Fruit fly (Drosophila melanogaster) whole organism, embryonic: ENCODE data around the gene CG11449.

Experiments
- CG10267 ChIP-seq: fragments of 200-800 bp; sonication (Bioruptor generic); optimal IDR thresholded peaks from 2 replicates; lab custom pipeline; 2018; ENCODE audit warnings: missing biosample characterization, mild to moderate bottlenecking, missing genetic modification characterization, moderate library complexity
- CG10543 ChIP-seq: fragments of 200-800 bp; sonication (Bioruptor generic); optimal IDR thresholded peaks from 3 replicates; lab custom pipeline; 2017; ENCODE audit warnings: missing biosample characterization, mild to moderate bottlenecking, missing genetic modification characterization, moderate library complexity
- CG11085 ChIP-seq: fragments of 200-800 bp; sonication (Bioruptor generic); IDR thresholded peaks from 2 replicates; pipeline ENCODE4 v1.3.6; 2022; ENCODE audit warnings: missing biosample characterization, missing genetic modification characterization
- CG11504 ChIP-seq: fragments of 200-800 bp; sonication (Bioruptor generic); optimal IDR thresholded peaks from 3 replicates; lab custom pipeline; 2019; ENCODE audit warnings: missing biosample characterization, mild to moderate bottlenecking, missing genetic modification characterization, moderate library complexity
- CG11695 ChIP-seq: fragments of 200-800 bp; sonication (Bioruptor generic); IDR thresholded peaks from 3 replicates; pipeline ENCODE4 v1.3.6; 2022; ENCODE audit warnings: missing biosample characterization, missing genetic modification characterization
- CG12769 ChIP-seq: fragments of 200-800 bp; sonication (Bioruptor generic); optimal IDR thresholded peaks from 2 replicates; lab custom pipeline; 2019; ENCODE audit warnings: missing biosample characterization, mild to moderate bottlenecking, missing genetic modification characterization, moderate library complexity
- CG15514 ChIP-seq: fragments of 200-800 bp; sonication (Bioruptor generic); optimal IDR thresholded peaks from 3 replicates; lab custom pipeline; 2017; ENCODE audit warnings: missing biosample characterization, missing genetic modification characterization, mild to moderate bottlenecking, moderate library complexity, missing genetic modification reagents
- CG17361 ChIP-seq: fragments of 200-800 bp; sonication (Bioruptor generic); IDR thresholded peaks from 3 replicates; pipeline ENCODE4 v1.3.6; 2022; ENCODE audit warnings: missing biosample characterization, missing genetic modification characterization
- CG2120 ChIP-seq: fragments of 200-800 bp; sonication (Bioruptor generic); optimal IDR thresholded peaks from 3 replicates; lab custom pipeline; 2016; ENCODE audit warnings: missing biosample characterization, missing genetic modification characterization
- CG2678 ChIP-seq: fragments of 200-800 bp; sonication (Bioruptor generic); optimal IDR thresholded peaks from 3 replicates; lab custom pipeline; 2019; ENCODE audit warnings: missing biosample characterization, mild to moderate bottlenecking, missing genetic modification characterization, moderate library complexity
- CG30403 ChIP-seq: fragments of 200-800 bp; sonication (Bioruptor generic); optimal IDR thresholded peaks from 3 replicates; lab custom pipeline; 2016; ENCODE audit warnings: missing biosample characterization, missing genetic modification characterization
- CG32772 ChIP-seq: fragments of 200-800 bp; sonication (Bioruptor generic); IDR thresholded peaks from 2 replicates; pipeline ENCODE4 v1.3.6; 2022; ENCODE audit warnings: missing biosample characterization, missing genetic modification characterization
- CG3281 ChIP-seq: fragments of 200-800 bp; sonication (Bioruptor generic); optimal IDR thresholded peaks from 3 replicates; lab custom pipeline; 2017; ENCODE audit warnings: missing biosample characterization, mild to moderate bottlenecking, missing genetic modification characterization
- CG34422 ChIP-seq: fragments of 200-800 bp; sonication (Bioruptor generic); IDR thresholded peaks from 3 replicates; pipeline ENCODE4 v1.3.6; 2022; ENCODE audit warnings: missing biosample characterization, missing genetic modification characterization
- CG3995 ChIP-seq: fragments of 200-800 bp; sonication (Bioruptor generic); optimal IDR thresholded peaks from 3 replicates; lab custom pipeline; 2016; ENCODE audit warnings: missing biosample characterization, missing genetic modification characterization
- CG42726 ChIP-seq: fragments of 200-800 bp; sonication (Bioruptor generic); IDR thresholded peaks from 2 replicates; pipeline ENCODE4 v1.3.6; 2022; ENCODE audit warnings: missing biosample characterization, missing genetic modification characterization; ENCODE audit not compliant: partially characterized antibody
- CG5180 ChIP-seq: fragments of 200-800 bp; sonication (Bioruptor generic); optimal IDR thresholded peaks from 3 replicates; lab custom pipeline; 2017; ENCODE audit warnings: missing biosample characterization, missing genetic modification characterization, mild to moderate bottlenecking, moderate library complexity, missing genetic modification reagents
- CG6175 ChIP-seq: fragments of 200-800 bp; sonication (Bioruptor generic); IDR thresholded peaks from 3 replicates; pipeline ENCODE4 v1.3.6; 2022; ENCODE audit warnings: missing biosample characterization, missing genetic modification characterization
- CG8290 ChIP-seq, 3 experiments: fragments of 200-800 bp; sonication (Bioruptor generic); optimal IDR thresholded peaks; 2 replicates each; lab custom pipeline; 2016 to 2019; ENCODE audit warnings: missing biosample characterization in 3 of 3, missing genetic modification characterization in 3 of 3, mild to moderate bottlenecking in 2 of 3, moderate library complexity in 1 of 3
- CG8944 ChIP-seq: fragments of 200-800 bp; sonication (Bioruptor generic); optimal IDR thresholded peaks from 3 replicates; lab custom pipeline; 2016; ENCODE audit warnings: missing biosample characterization, missing genetic modification characterization
- CG9727 ChIP-seq: fragments of 200-800 bp; sonication (Bioruptor generic); optimal IDR thresholded peaks from 3 replicates; lab custom pipeline; 2017; ENCODE audit warnings: missing biosample characterization, mild to moderate bottlenecking, missing genetic modification characterization
- CoRest ChIP-seq: fragments of 200-800 bp; sonication (Bioruptor generic); optimal IDR thresholded peaks from 3 replicates; lab custom pipeline; 2018; ENCODE audit warnings: missing biosample characterization, mild to moderate bottlenecking, missing genetic modification characterization, moderate library complexity
- Deaf1 ChIP-seq: fragments of 200-800 bp; optimal IDR thresholded peaks from 3 replicates; lab custom pipeline; 2019; ENCODE audit warnings: missing biosample characterization, mild to moderate bottlenecking, missing genetic modification characterization, moderate library complexity
- Doc3 ChIP-seq: fragments of 200-800 bp; sonication (Bioruptor generic); IDR thresholded peaks from 3 replicates; pipeline ENCODE4 v1.3.6; 2022; ENCODE audit warnings: missing biosample characterization, missing genetic modification characterization; ENCODE audit not compliant: partially characterized antibody
- GATAe ChIP-seq: fragments of 200-800 bp; sonication (Bioruptor generic); conservative IDR thresholded peaks from 2 replicates; pipeline ENCODE4 v1.3.6; 2022; ENCODE audit warnings: missing biosample characterization, missing genetic modification characterization
- HmgZ ChIP-seq: fragments of 200-800 bp; sonication (Bioruptor generic); optimal IDR thresholded peaks from 2 replicates; lab custom pipeline; 2018; ENCODE audit warnings: missing biosample characterization, mild to moderate bottlenecking, missing genetic modification characterization
- Jarid2 ChIP-seq: fragments of 200-800 bp; sonication (Bioruptor generic); optimal IDR thresholded peaks from 3 replicates; lab custom pipeline; 2017; ENCODE audit warnings: mild to moderate bottlenecking, missing biosample characterization, missing genetic modification reagents, missing genetic modification characterization
- Med ChIP-seq: fragments of 200-800 bp; sonication (Bioruptor generic); peaks from one replicate; lab custom pipeline; 2016; ENCODE audit warnings: missing biosample characterization, missing genetic modification characterization, mild to moderate bottlenecking, inconsistent platforms, moderate library complexity
- Meics ChIP-seq: fragments of 200-800 bp; sonication (Bioruptor generic); optimal IDR thresholded peaks from 2 replicates; lab custom pipeline; 2017; ENCODE audit warnings: missing biosample characterization, mild to moderate bottlenecking, missing genetic modification characterization
- NfI ChIP-seq: fragments of 200-800 bp; sonication (Bioruptor generic); optimal IDR thresholded peaks from 3 replicates; lab custom pipeline; 2018; ENCODE audit warnings: missing biosample characterization, mild to moderate bottlenecking, missing genetic modification characterization, moderate library complexity
- Sry-δ ChIP-seq: fragments of 200-800 bp; sonication (Bioruptor generic); optimal IDR thresholded peaks from 2 replicates; lab custom pipeline; 2016; ENCODE audit warnings: missing biosample characterization, missing genetic modification characterization
- Xrp1 ChIP-seq: fragments of 200-800 bp; sonication (Bioruptor generic); IDR thresholded peaks from 2 replicates; pipeline ENCODE4 v1.3.6; 2022; ENCODE audit warnings: missing biosample characterization, missing genetic modification characterization
- crp ChIP-seq, 2 experiments: fragments of 200-800 bp; sonication (Bioruptor generic); optimal IDR thresholded peaks; 2 replicates in 1 of 2; 3 replicates in 1 of 2; lab custom pipeline; 2017; ENCODE audit warnings: missing biosample characterization in 2 of 2, missing genetic modification characterization in 2 of 2, mild to moderate bottlenecking in 1 of 2, moderate library complexity in 1 of 2
- dimm ChIP-seq: fragments of 200-800 bp; sonication (Bioruptor generic); IDR thresholded peaks from 2 replicates; pipeline ENCODE4 v1.3.6; 2022; ENCODE audit warnings: missing biosample characterization, missing genetic modification characterization
- dysf ChIP-seq: fragments of 200-800 bp; sonication (Bioruptor generic); IDR thresholded peaks from 3 replicates; pipeline ENCODE4 v1.3.6; 2022; ENCODE audit warnings: missing biosample characterization, missing genetic modification characterization
- fd3F ChIP-seq: fragments of 200-800 bp; sonication (Bioruptor generic); optimal IDR thresholded peaks from 2 replicates; lab custom pipeline; 2018; ENCODE audit warnings: missing biosample characterization, mild to moderate bottlenecking, missing genetic modification characterization, moderate library complexity
- gem ChIP-seq: fragments of 200-800 bp; sonication (Bioruptor generic); optimal IDR thresholded peaks from 2 replicates; lab custom pipeline; 2019; ENCODE audit warnings: missing biosample characterization, mild to moderate bottlenecking, missing genetic modification characterization, moderate library complexity
- ind ChIP-seq: fragments of 200-800 bp; sonication (Bioruptor generic); optimal IDR thresholded peaks from 3 replicates; lab custom pipeline; 2016; ENCODE audit warnings: missing biosample characterization, missing genetic modification characterization
- lab ChIP-seq: fragments of 200-800 bp; sonication (Bioruptor generic); optimal IDR thresholded peaks from 3 replicates; lab custom pipeline; 2017; ENCODE audit warnings: missing biosample characterization, missing genetic modification characterization, mild to moderate bottlenecking, moderate library complexity, missing genetic modification reagents
- mirr ChIP-seq: fragments of 200-800 bp; sonication (Bioruptor generic); optimal IDR thresholded peaks from 3 replicates; lab custom pipeline; 2018; ENCODE audit warnings: missing biosample characterization, mild to moderate bottlenecking, missing genetic modification characterization
- nau ChIP-seq: fragments of 200-800 bp; sonication (Bioruptor generic); optimal IDR thresholded peaks from 3 replicates; lab custom pipeline; 2017; ENCODE audit warnings: missing biosample characterization, mild to moderate bottlenecking, missing genetic modification characterization, missing genetic modification reagents
- nom ChIP-seq: fragments of 200-800 bp; sonication (Bioruptor generic); optimal IDR thresholded peaks from 2 replicates; lab custom pipeline; 2017; ENCODE audit warnings: missing biosample characterization, missing genetic modification characterization, mild to moderate bottlenecking, moderate library complexity, missing genetic modification reagents
- rib ChIP-seq: fragments of 200-800 bp; sonication (Bioruptor generic); IDR thresholded peaks from 2 replicates; pipeline ENCODE4 v1.3.6; 2022; ENCODE audit warnings: missing biosample characterization, missing genetic modification characterization
- row ChIP-seq: fragments of 200-800 bp; sonication (Bioruptor generic); IDR thresholded peaks from 3 replicates; pipeline ENCODE4 v1.3.6; 2022; ENCODE audit warnings: missing biosample characterization, missing genetic modification characterization
- unpg ChIP-seq: fragments of 200-800 bp; sonication (Bioruptor generic); optimal IDR thresholded peaks from 3 replicates; lab custom pipeline; 2018; ENCODE audit warnings: missing biosample characterization, mild to moderate bottlenecking, missing genetic modification characterization, moderate library complexity
- zf30C ChIP-seq: fragments of 200-800 bp; sonication (Bioruptor generic); optimal IDR thresholded peaks from 3 replicates; lab custom pipeline; 2018; ENCODE audit warnings: missing biosample characterization, mild to moderate bottlenecking, missing genetic modification characterization
- zfh1 ChIP-seq: fragments of 200-800 bp; sonication (Bioruptor generic); IDR thresholded peaks from 3 replicates; pipeline ENCODE4 v1.3.6; 2022; ENCODE audit warnings: missing biosample characterization, missing genetic modification characterization

CG11449 gene

DNA sequence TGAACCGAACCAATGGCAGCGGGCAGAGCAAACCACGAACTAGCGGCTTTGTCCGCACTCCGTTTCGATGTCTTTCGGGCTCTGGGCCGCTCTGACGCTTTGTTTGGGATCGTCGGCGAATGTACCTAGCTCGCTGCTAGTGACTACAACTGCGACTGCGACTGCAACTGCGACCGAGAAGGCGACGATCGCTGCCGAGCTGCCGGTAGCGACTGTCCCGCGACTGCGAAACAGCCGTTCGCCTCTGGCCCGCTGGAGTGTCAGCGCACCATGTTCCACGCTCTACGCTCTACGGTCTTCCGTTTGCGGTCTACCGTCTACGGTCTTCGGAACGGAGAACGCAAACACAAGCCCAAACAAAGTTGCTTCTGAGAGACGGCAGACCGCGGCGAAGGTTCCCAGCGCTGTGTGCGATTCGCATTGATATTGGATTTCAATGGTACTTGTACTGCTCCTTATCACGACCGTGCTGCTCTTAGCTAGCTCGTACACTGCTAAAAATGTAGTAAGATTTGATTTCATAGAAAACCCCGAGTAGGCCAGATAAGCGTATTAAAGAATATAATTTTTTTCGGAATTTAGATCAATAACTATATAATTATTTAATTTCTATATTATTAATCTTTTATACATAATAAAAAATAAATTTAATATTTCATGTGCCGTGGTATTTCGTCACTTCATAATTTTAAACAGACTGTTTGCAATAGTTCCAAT lies 6.9 kb downstream of the CG11449 start, which contains the start of gene laza (continued):
- TF ChIP-seq HmgZ (peak; percentile 59), dysf (0 out of 3 replicates have a peak, but pooled peaks have one; percentile 18), Jarid2 (GFP tag; lab: Kevin White, UChicago) (peak; percentile 50), CG11695 (GFP tag; lab: Robert Waterston, UW) (peak; percentile 29; the same call in 1 of the 3 replicates), rib (GFP tag; lab: Robert Waterston, UW) (no peak), CG10543 (GFP tag; lab: Kevin White, UChicago) (peak; percentile 62), zf30C (GFP tag; lab: Kevin White, UChicago) (peak; percentile 51), nom (GFP tag; lab: Kevin White, UChicago) (peak; percentile 12), Doc3 (GFP tag; lab: Robert Waterston, UW) (no peak), CG2120 (GFP tag; lab: Kevin White, UChicago) (peak; percentile 22), mirr (peak; percentile 12), Med (GFP tag; lab: Kevin White, UChicago) (peak; percentile 76), CG11085 (GFP tag; lab: Robert Waterston, UW) (peak; percentile 22; the same call in 1 of the 2 replicates), CG2678 (tag; lab: Kevin White, UChicago) (peak; percentile 13), ind (GFP tag; lab: Kevin White, UChicago) (peak; percentile 14), lab (peak; percentile 34), CG5180 (GFP tag; lab: Kevin White, UChicago) (peak; percentile 84), row (peak; percentile 23; the same call in 1 of the 3 replicates), CG8290 (GFP tag; optimal IDR thresholded peaks at IDR 0.05; lab: Kevin White, UChicago) (no peak), CG8290 (tag; optimal IDR thresholded peaks at IDR 0.05; lab: Kevin White, UChicago) (peak in 1 of 2 experiments; percentile 9), CG9727 (GFP tag; lab: Kevin White, UChicago) (peak; percentile 2), Sry-δ (GFP tag; lab: Kevin White, UChicago) (no peak), nau (GFP tag; lab: Kevin White, UChicago) (peak; percentile 26), Deaf1 (tag; lab: Kevin White, UChicago) (peak; percentile 86), zfh1 (GFP tag; lab: Robert Waterston, UW) (0 out of 3 replicates have a peak, but pooled peaks have one; percentile 12), CG15514 (GFP tag; lab: Kevin White, UChicago) (peak; percentile 26), crp (GFP tag; optimal IDR thresholded peaks at IDR 0.05; lab: Kevin White, UChicago) (no peak), Xrp1 (peak; percentile 11; the same call in 1 of the 2 replicates), CG8944 (GFP tag; lab: Kevin White, UChicago) (no peak), unpg (GFP tag; lab: Kevin White, UChicago) (peak; percentile 12), NfI (no peak), CG10267 (tag; lab: Kevin White, UChicago) (peak; percentile 6), CG12769 (peak; percentile 51), CG42726 (GFP tag; lab: Robert Waterston, UW) (no peak), CG3281 (GFP tag; lab: Kevin White, UChicago) (peak; percentile 7), CG6175 (GFP tag; lab: Robert Waterston, UW) (0 out of 3 replicates have a peak, but pooled peaks have one; percentile 33), CG11504 (tag; lab: Kevin White, UChicago) (peak; percentile 27), GATAe (GFP tag; lab: Robert Waterston, UW) (peak; percentile 35; the same call in 1 of the 2 replicates), CoRest (tag; lab: Kevin White, UChicago) (peak; percentile 35), CG30403 (peak; percentile 11), gem (tag; lab: Kevin White, UChicago) (peak; percentile 56), CG34422 (GFP tag; lab: Robert Waterston, UW) (0 out of 3 replicates have a peak, but pooled peaks have one; percentile 14), fd3F (GFP tag; lab: Kevin White, UChicago) (no peak), CG32772 (0 out of 2 replicates have a peak, but pooled peaks have one; percentile 21), dimm (GFP tag; lab: Robert Waterston, UW) (no peak), CG17361 (0 out of 3 replicates have a peak, but pooled peaks have one; percentile 26), Meics (GFP tag; lab: Kevin White, UChicago) (peak; percentile 82), CG3995 (GFP tag; lab: Kevin White, UChicago) (peak; percentile 86)
